Worm (Caenorhabditis elegans) whole organism, L4/young adult: ENCODE data around the gene K08E7.8.

Source experiments
- W03F9.2 ChIP-seq: fragments of 150-350 bp; optimal IDR thresholded peaks from 2 replicates; lab custom pipeline; 2014; ENCODE audit warnings: missing biosample characterization, missing genetic modification characterization
- him-1 ChIP-seq: sonication (generic microtip); optimal IDR thresholded peaks from 2 replicates; lab custom pipeline; 2016; ENCODE audit warnings: missing genotype, missing genetic modification reagents, missing genetic modification characterization, missing compliant biosample characterization

DNA sequence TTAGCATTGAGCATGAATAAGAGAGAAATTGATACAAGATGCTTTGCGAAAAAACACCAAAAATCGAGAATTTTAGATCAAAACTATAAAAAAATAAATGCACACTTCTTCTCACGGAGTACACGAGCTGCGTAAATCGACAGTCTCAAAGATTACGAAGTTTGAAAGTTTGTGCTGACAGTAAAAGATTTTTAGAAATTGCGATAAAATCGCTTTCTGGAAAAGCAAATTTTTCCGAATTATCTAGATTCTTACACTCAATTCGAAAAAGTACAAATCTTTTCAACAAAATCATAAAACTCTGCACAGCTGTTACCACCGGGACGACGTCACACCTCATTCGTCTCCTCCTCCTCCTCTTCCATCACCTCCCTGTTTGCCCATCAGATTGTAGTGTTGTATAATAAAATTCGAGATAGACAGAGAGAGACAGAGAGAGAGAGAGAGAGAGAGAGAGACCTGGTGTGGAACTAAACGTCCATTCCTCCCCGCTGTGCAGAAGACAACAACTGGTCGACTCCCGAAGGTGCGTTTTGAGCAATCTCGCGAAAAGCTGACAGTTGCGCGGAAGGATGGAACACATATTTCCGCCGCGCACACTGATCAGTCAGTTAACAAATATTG lies 29.4 kb upstream of the K08E7.8 start:
- no peak for TF ChIP-seq W03F9.2
- no peak for TF ChIP-seq him-1 (tag; lab: Kevin White, UChicago)
